Worm (Caenorhabditis elegans): Measurements from ENCODE around the gene C55A1.4.

DNA sequence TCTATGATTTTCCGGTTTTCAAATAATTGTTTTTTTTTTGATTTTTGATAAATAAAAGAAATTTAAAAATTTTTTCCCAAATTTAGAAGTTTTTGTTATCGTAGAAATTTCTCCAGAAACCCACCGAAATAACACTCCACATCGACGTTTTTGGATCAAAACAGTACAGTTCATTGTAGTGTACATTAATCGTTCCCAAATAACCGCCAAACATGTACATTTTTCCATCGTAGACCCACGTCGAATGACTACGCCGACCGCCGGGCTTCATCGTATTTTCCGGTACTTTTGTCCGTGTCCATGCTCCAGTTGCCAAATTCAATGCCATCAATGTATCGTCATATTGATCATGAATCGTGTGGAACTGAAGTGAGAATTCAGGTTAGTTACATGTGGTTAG is 11.0 kb upstream of the C55A1.4 start, which contains the start of gene F53E4.2:
- TF ChIP-seq him-1 (tag; optimal IDR thresholded peaks at IDR 0.05), result no peak
- TF ChIP-seq W03F9.2 (tag; optimal IDR thresholded peaks at IDR 0.05), result no peak
- no peak for TF ChIP-seq dao-5 (tag; optimal IDR thresholded peaks at IDR 0.05)
